Fruit fly (Drosophila melanogaster) whole organism, prepupa: ENCODE results near the gene CG17362.
A peak's percentile ranks its signal among the peaks of the same experiment; 100 is the strongest.

Experiments
- CG15336 ChIP-seq: fragments of 200-800 bp; sonication (Bioruptor generic); IDR thresholded peaks from 2 replicates; pipeline ENCODE4 v1.3.6; 2022; ENCODE audit warnings: missing biosample characterization, missing genetic modification characterization
- CG16779 ChIP-seq: fragments of 200-800 bp; sonication (Bioruptor generic); optimal IDR thresholded peaks from 3 replicates; lab custom pipeline; 2017; ENCODE audit warnings: missing biosample characterization, mild to moderate bottlenecking, missing genetic modification characterization
- CG8319 ChIP-seq: fragments of 200-800 bp; sonication (Bioruptor generic); optimal IDR thresholded peaks from 3 replicates; lab custom pipeline; 2016; ENCODE audit warnings: missing biosample characterization, missing genetic modification characterization
- Lpt ChIP-seq: fragments of 200-800 bp; sonication (Bioruptor generic); optimal IDR thresholded peaks from 3 replicates; lab custom pipeline; 2016; ENCODE audit warnings: missing biosample characterization, missing genetic modification characterization
- acj6 ChIP-seq: fragments of 200-800 bp; sonication (Bioruptor generic); optimal IDR thresholded peaks from 3 replicates; lab custom pipeline; 2016; ENCODE audit warnings: missing biosample characterization, missing genetic modification characterization
- esn ChIP-seq: fragments of 200-800 bp; sonication (Bioruptor generic); optimal IDR thresholded peaks from 2 replicates; lab custom pipeline; 2016; ENCODE audit warnings: missing biosample characterization, mild to moderate bottlenecking, missing genetic modification characterization, moderate library complexity
- fd85E ChIP-seq: fragments of 200-800 bp; sonication (Bioruptor generic); optimal IDR thresholded peaks from 3 replicates; lab custom pipeline; 2016; ENCODE audit warnings: missing biosample characterization, missing genetic modification characterization
- svp ChIP-seq: fragments of 200-800 bp; sonication (Bioruptor generic); peaks from one replicate; lab custom pipeline; 2016; ENCODE audit warnings: missing biosample characterization, missing genetic modification characterization

DNA sequence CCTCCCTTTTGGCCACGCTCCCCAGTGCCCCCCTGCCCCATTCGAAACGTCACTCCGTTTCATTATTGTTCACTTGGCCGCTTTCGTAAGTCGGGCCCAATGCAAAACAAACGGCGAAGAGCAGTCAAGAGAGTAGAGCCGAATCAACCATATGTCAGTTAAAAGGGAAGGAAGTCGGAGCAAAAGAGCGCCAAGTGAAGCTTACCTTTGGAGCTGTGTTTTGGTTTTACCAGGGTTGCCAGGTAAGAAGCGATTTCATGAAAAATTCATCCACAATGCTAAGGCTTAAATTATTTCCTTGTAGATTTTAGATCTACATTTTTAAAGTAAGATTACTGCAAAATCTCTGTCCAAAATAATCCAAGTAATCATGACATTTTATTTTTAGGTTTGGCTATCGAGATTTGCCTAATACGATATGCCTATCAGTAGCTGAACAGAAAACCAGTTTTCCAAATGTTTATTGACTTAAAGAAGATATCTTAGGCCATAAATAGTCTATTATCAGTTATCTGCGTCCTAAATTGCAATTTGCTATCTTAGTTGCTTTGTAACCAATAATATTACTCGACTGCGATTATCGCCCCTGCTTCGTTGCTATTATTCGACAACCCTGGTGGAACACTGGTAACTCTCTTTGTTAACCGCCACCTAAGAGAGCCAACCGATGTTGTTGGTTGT lies 47.8 kb upstream of the CG17362 start:
- TF ChIP-seq fd85E (GFP tag; lab: Kevin White, UChicago) (peak; percentile 61), esn (GFP tag; lab: Kevin White, UChicago) (peak; percentile 98), svp (GFP tag; lab: Kevin White, UChicago) (peak; percentile 98), CG8319 (GFP tag; lab: Kevin White, UChicago) (peak; percentile 94), CG15336 (GFP tag; lab: Robert Waterston, UW) (peak; percentile 88), acj6 (GFP tag; lab: Kevin White, UChicago) (peak; percentile 96), CG16779 (peak; percentile 85), Lpt (GFP tag; lab: Kevin White, UChicago) (peak; percentile 93)
